Worm (Caenorhabditis elegans): Measurements from ENCODE around the gene pgm-2.
A peak's percentile ranks its signal among the peaks of the same experiment; 100 is the strongest.

The pgm-2 gene

DNA sequence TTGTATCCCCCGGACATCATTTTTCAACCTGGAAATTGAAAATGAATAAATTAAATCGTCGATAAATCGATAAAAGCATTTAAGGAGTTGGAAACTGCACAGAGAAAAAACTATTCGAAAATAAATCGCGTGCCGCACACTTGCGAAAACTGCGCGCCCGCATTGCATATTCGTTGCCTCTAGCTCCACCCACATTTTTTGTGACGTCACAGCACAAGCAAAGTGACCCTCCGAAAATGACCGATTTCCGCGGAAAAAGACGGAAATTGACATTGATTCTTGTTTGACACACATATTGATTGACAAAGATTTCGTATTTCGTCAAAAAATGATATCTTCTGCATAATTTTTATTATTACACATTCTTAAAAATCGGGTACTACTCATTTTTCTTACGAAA lies 30.3 kb upstream of the pgm-2 start, which contains the start of gene cpf-2 (continued):
- no peak for TF ChIP-seq pha-4 (tag; optimal IDR thresholded peaks at IDR 0.05)
- TF ChIP-seq ceh-2 (tag; optimal IDR thresholded peaks at IDR 0.05) = peak; percentile 67
- peak; percentile 69 for TF ChIP-seq ztf-16 (tag; optimal IDR thresholded peaks at IDR 0.05)
- TF ChIP-seq ceh-31 (tag; optimal IDR thresholded peaks at IDR 0.05) = peak; percentile 82
- peak; percentile 48 for TF ChIP-seq ttx-3 (tag; optimal IDR thresholded peaks at IDR 0.05)
- TF ChIP-seq ceh-45 (GFP tag; IDR thresholded peaks at IDR 0.05) = no peak
- no peak for TF ChIP-seq eyg-1 (tag; optimal IDR thresholded peaks at IDR 0.05)
- TF ChIP-seq unc-42 (tag; optimal IDR thresholded peaks at IDR 0.05) = peak; percentile 47
- no peak for TF ChIP-seq pag-3 (tag; optimal IDR thresholded peaks at IDR 0.05; ENCODE audit: borderline replicate concordance)
- no peak for TF ChIP-seq elt-4 (tag; optimal IDR thresholded peaks at IDR 0.05)
- no peak for TF ChIP-seq hlh-13 (GFP tag; optimal IDR thresholded peaks at IDR 0.05)
- peak; percentile 46 for TF ChIP-seq zip-5 (tag; optimal IDR thresholded peaks at IDR 0.05)
- TF ChIP-seq fkh-10 (GFP tag; optimal IDR thresholded peaks at IDR 0.05) = no peak
- TF ChIP-seq dmd-4 (tag; optimal IDR thresholded peaks at IDR 0.05; ENCODE audit: borderline replicate concordance) = no peak
- TF ChIP-seq nhr-11 (tag; optimal IDR thresholded peaks at IDR 0.05) = no peak
- peak; percentile 7 for TF ChIP-seq hlh-8 (tag; optimal IDR thresholded peaks at IDR 0.05)
- peak; percentile 89 for TF ChIP-seq ref-2 (tag; optimal IDR thresholded peaks at IDR 0.05)
- TF ChIP-seq ceh-18 (tag; optimal IDR thresholded peaks at IDR 0.05) = peak; percentile 40
- peak; percentile 75 for TF ChIP-seq tbx-2 (tag; optimal IDR thresholded peaks at IDR 0.05)
- TF ChIP-seq sox-2 (GFP tag; IDR thresholded peaks at IDR 0.05) = no peak
- no peak for TF ChIP-seq ceh-24 (tag; optimal IDR thresholded peaks at IDR 0.05)
- TF ChIP-seq K02D7.2 (tag; optimal IDR thresholded peaks at IDR 0.05) = peak; percentile 79
- TF ChIP-seq nfya-1 (tag; optimal IDR thresholded peaks at IDR 0.05) = peak; percentile 69
- peak; percentile 57 for TF ChIP-seq ceh-19 (GFP tag; optimal IDR thresholded peaks at IDR 0.05)
- TF ChIP-seq rnt-1 (tag; optimal IDR thresholded peaks at IDR 0.05) = peak; percentile 70
- peak; percentile 32 for TF ChIP-seq pha-2 (tag; optimal IDR thresholded peaks at IDR 0.05)
- TF ChIP-seq ama-1 (optimal IDR thresholded peaks at IDR 0.05) = no peak
- TF ChIP-seq ceh-22 (tag; optimal IDR thresholded peaks at IDR 0.05) = no peak
- TF ChIP-seq ceh-9 (tag; optimal IDR thresholded peaks at IDR 0.05) = no peak
- peak; percentile 53 for TF ChIP-seq fax-1 (tag; optimal IDR thresholded peaks at IDR 0.05)
- TF ChIP-seq C08G9.2 (tag; optimal IDR thresholded peaks at IDR 0.05) = peak; percentile 80
- peak; percentile 12 for TF ChIP-seq pat-9 (tag; optimal IDR thresholded peaks at IDR 0.05)
- TF ChIP-seq pqm-1 (tag; optimal IDR thresholded peaks at IDR 0.05) = no peak
- peak; percentile 56 for TF ChIP-seq madf-2 (tag; optimal IDR thresholded peaks at IDR 0.05)
- peak; percentile 26 for TF ChIP-seq lin-11 (tag; optimal IDR thresholded peaks at IDR 0.05)
- TF ChIP-seq ceh-48 (tag; optimal IDR thresholded peaks at IDR 0.05) = peak; percentile 55
- peak; percentile 72 for TF ChIP-seq ahr-1 (tag; optimal IDR thresholded peaks at IDR 0.05)

DNA sequence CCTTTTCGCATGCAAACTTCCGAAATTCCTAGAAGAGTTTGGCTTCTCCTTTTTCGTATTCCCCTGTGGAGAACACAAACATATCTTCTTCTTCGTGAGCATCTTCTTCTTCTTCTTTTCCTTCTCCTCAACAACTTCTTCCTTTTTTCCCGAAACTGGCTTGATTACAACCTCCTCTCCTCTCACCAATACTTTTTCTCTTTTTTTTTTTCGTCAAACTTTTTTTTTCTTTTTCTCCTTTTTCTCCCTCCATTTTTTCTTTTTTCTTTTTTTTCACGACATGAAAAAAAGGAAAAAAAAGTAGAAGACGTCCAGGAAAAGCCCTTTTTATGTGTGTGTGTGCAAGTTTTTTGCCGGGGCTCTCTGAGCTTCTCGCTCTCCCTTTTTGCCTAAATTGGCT lies 28.3 kb upstream of the pgm-2 start:
- TF ChIP-seq unc-42 (tag; optimal IDR thresholded peaks at IDR 0.05) (peak; percentile 53), lim-6 (tag; optimal IDR thresholded peaks at IDR 0.05) (no peak)

DNA sequence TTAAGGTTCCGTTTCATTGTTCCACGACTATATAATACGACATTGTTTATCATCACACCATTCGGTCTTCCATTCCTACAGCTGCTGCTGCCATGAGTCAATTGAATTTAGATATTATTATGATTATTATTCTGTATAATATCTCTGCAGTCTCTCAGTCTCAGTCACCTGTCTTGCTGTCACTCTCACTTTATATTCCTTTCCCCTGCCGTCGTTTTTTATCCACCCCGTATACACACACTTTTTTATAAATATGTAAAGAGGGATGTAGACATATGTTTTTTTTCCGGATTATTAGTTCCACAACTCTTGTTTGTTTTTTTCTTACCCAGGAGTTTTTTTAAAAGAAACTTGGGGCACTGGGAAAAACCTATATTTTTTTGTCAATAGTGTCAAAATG lies 27.0 kb upstream of the pgm-2 start:
- TF ChIP-seq C08G9.2 (tag; optimal IDR thresholded peaks at IDR 0.05) = no peak
- no peak for TF ChIP-seq eyg-1 (tag; optimal IDR thresholded peaks at IDR 0.05)
- peak; percentile 81 for TF ChIP-seq sdc-2 (tag; optimal IDR thresholded peaks at IDR 0.05)
- TF ChIP-seq hlh-15 (tag; optimal IDR thresholded peaks at IDR 0.05) = no peak
- no peak for TF ChIP-seq nhr-11 (tag; optimal IDR thresholded peaks at IDR 0.05)

DNA sequence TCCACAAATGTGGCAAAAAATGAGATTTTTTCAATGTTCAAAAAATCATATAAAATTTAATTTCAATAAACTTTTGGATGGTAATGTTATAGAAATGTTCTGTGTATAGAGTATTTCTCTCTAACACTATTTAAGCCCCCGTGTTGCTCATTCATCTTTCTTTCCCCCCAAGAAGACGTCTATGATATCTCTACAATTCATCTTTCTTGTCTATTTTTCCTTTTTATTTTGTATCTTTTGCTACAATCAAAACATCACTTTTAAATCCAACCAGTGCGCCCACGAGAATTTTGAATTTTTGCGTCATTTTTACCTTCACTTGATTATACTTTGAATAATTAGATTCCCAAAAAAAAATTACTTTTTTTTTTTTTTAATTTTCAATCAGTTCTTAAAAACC lies 26.4 kb upstream of the pgm-2 start:
- no peak for TF ChIP-seq fax-1 (tag; optimal IDR thresholded peaks at IDR 0.05)
- no peak for TF ChIP-seq hlh-13 (GFP tag; optimal IDR thresholded peaks at IDR 0.05)
- no peak for TF ChIP-seq pqm-1 (tag; optimal IDR thresholded peaks at IDR 0.05)
- TF ChIP-seq fkh-6 (tag; optimal IDR thresholded peaks at IDR 0.05) = no peak
- no peak for TF ChIP-seq lim-6 (tag; optimal IDR thresholded peaks at IDR 0.05)
- no peak for TF ChIP-seq ceh-6 (GFP tag; optimal IDR thresholded peaks at IDR 0.05)
- TF ChIP-seq nfya-1 (tag; optimal IDR thresholded peaks at IDR 0.05) = no peak
- no peak for TF ChIP-seq ceh-9 (tag; optimal IDR thresholded peaks at IDR 0.05)
- no peak for TF ChIP-seq ceh-18 (tag; optimal IDR thresholded peaks at IDR 0.05)
